Fruit fly (Drosophila melanogaster) whole organism, embryonic: ENCODE data around the gene Tyler.
A peak's percentile ranks its signal among the peaks of the same experiment; 100 is the strongest.

Source experiments
- Abd-B ChIP-seq: fragments of 200-800 bp; sonication (Bioruptor generic); optimal IDR thresholded peaks from 2 replicates; lab custom pipeline; 2018; ENCODE audit warnings: missing biosample characterization, mild to moderate bottlenecking, missing genetic modification characterization, moderate library complexity
- Aef1 ChIP-seq: fragments of 200-800 bp; sonication (Bioruptor generic); IDR thresholded peaks from 3 replicates; pipeline ENCODE4 v1.3.6; 2022; ENCODE audit warnings: missing biosample characterization, missing genetic modification characterization
- Blimp-1 ChIP-seq: fragments of 200-800 bp; sonication (Bioruptor generic); optimal IDR thresholded peaks from 3 replicates; lab custom pipeline; 2018; ENCODE audit warnings: missing biosample characterization, missing genetic modification characterization, mild to moderate bottlenecking, moderate library complexity, missing genetic modification reagents
- CG10147 ChIP-seq: fragments of 200-800 bp; sonication (Bioruptor generic); optimal IDR thresholded peaks from 2 replicates; lab custom pipeline; 2019; ENCODE audit warnings: missing biosample characterization, mild to moderate bottlenecking, missing genetic modification characterization, moderate library complexity
- CG10267 ChIP-seq: fragments of 200-800 bp; sonication (Bioruptor generic); optimal IDR thresholded peaks from 2 replicates; lab custom pipeline; 2018; ENCODE audit warnings: missing biosample characterization, mild to moderate bottlenecking, missing genetic modification characterization, moderate library complexity
- CG10431 ChIP-seq: fragments of 200-800 bp; sonication (Bioruptor generic); optimal IDR thresholded peaks from 3 replicates; lab custom pipeline; 2018; ENCODE audit warnings: missing biosample characterization, mild to moderate bottlenecking, missing genetic modification characterization
- CG11093 ChIP-seq: fragments of 200-800 bp; sonication (Bioruptor generic); IDR thresholded peaks from 3 replicates; pipeline ENCODE4 v1.3.6; 2022; ENCODE audit warnings: missing biosample characterization, missing genetic modification characterization
- CG11456 ChIP-seq: fragments of 200-800 bp; sonication (Bioruptor generic); IDR thresholded peaks from 3 replicates; pipeline ENCODE4 v1.3.6; 2022; ENCODE audit warnings: missing biosample characterization, missing genetic modification characterization
- CG11723 ChIP-seq: fragments of 200-800 bp; sonication (Bioruptor generic); optimal IDR thresholded peaks from 2 replicates; lab custom pipeline; 2017; ENCODE audit warnings: missing biosample characterization, mild to moderate bottlenecking, missing genetic modification characterization
- CG14965 ChIP-seq: fragments of 200-800 bp; sonication (Bioruptor generic); optimal IDR thresholded peaks from 2 replicates; lab custom pipeline; 2016; ENCODE audit warnings: missing biosample characterization, missing genetic modification characterization, borderline replicate concordance
- CG15073 ChIP-seq: fragments of 200-800 bp; sonication (Bioruptor generic); optimal IDR thresholded peaks from 2 replicates; lab custom pipeline; 2016; ENCODE audit warnings: missing biosample characterization, missing genetic modification characterization
- CG15479 ChIP-seq: fragments of 200-800 bp; sonication (Bioruptor generic); optimal IDR thresholded peaks from 3 replicates; lab custom pipeline; 2019; ENCODE audit warnings: missing biosample characterization, mild to moderate bottlenecking, missing genetic modification characterization, moderate library complexity
- CG17385 ChIP-seq: fragments of 200-800 bp; sonication (Bioruptor generic); optimal IDR thresholded peaks from 3 replicates; lab custom pipeline; 2018; ENCODE audit warnings: missing biosample characterization, mild to moderate bottlenecking, missing genetic modification characterization
- CG2199 ChIP-seq: fragments of 200-800 bp; sonication (Bioruptor generic); IDR thresholded peaks from 3 replicates; pipeline ENCODE4 v1.3.6; 2022; ENCODE audit warnings: missing biosample characterization, missing genetic modification characterization
- CG2889 ChIP-seq: fragments of 200-800 bp; sonication (Bioruptor generic); IDR thresholded peaks from 3 replicates; pipeline ENCODE4 v1.3.6; 2022; ENCODE audit warnings: missing biosample characterization, missing genetic modification characterization
- CG32772 ChIP-seq: fragments of 200-800 bp; sonication (Bioruptor generic); IDR thresholded peaks from 2 replicates; pipeline ENCODE4 v1.3.6; 2022; ENCODE audit warnings: missing biosample characterization, missing genetic modification characterization
- CG33557 ChIP-seq: fragments of 200-800 bp; sonication (Bioruptor generic); optimal IDR thresholded peaks from 2 replicates; lab custom pipeline; 2019; ENCODE audit warnings: missing biosample characterization, mild to moderate bottlenecking, missing genetic modification characterization, moderate library complexity
- CG3847 ChIP-seq: fragments of 200-800 bp; sonication (Bioruptor generic); IDR thresholded peaks from 2 replicates; pipeline ENCODE4 v1.3.6; 2022; ENCODE audit warnings: missing biosample characterization, missing genetic modification characterization
- CG4282 ChIP-seq: fragments of 200-800 bp; sonication (Bioruptor generic); optimal IDR thresholded peaks from 2 replicates; lab custom pipeline; 2016; ENCODE audit warnings: missing biosample characterization, missing genetic modification characterization
- CG5180 ChIP-seq: fragments of 200-800 bp; sonication (Bioruptor generic); optimal IDR thresholded peaks from 3 replicates; lab custom pipeline; 2017; ENCODE audit warnings: missing biosample characterization, missing genetic modification characterization, mild to moderate bottlenecking, moderate library complexity, missing genetic modification reagents
- CG5953 ChIP-seq: fragments of 200-800 bp; sonication (Bioruptor generic); IDR thresholded peaks from 2 replicates; pipeline ENCODE4 v1.3.6; 2022; ENCODE audit warnings: missing biosample characterization, missing genetic modification characterization
- CG6175 ChIP-seq: fragments of 200-800 bp; sonication (Bioruptor generic); IDR thresholded peaks from 3 replicates; pipeline ENCODE4 v1.3.6; 2022; ENCODE audit warnings: missing biosample characterization, missing genetic modification characterization
- CG6791 ChIP-seq: fragments of 200-800 bp; sonication (Bioruptor generic); IDR thresholded peaks from 3 replicates; pipeline ENCODE4 v1.3.6; 2022; ENCODE audit warnings: missing biosample characterization, missing genetic modification characterization; ENCODE audit not compliant: partially characterized antibody
- CG7357 ChIP-seq: fragments of 200-800 bp; sonication (Bioruptor generic); IDR thresholded peaks from 3 replicates; pipeline ENCODE4 v1.3.6; 2022; ENCODE audit warnings: missing biosample characterization, missing genetic modification characterization
- CG7556 ChIP-seq: fragments of 200-800 bp; sonication (Bioruptor generic); optimal IDR thresholded peaks from 2 replicates; lab custom pipeline; 2017; ENCODE audit warnings: missing biosample characterization, mild to moderate bottlenecking, missing genetic modification characterization
- CG9727 ChIP-seq: fragments of 200-800 bp; sonication (Bioruptor generic); optimal IDR thresholded peaks from 3 replicates; lab custom pipeline; 2017; ENCODE audit warnings: missing biosample characterization, mild to moderate bottlenecking, missing genetic modification characterization
- Drgx ChIP-seq: fragments of 200-800 bp; sonication (Bioruptor generic); IDR thresholded peaks from 2 replicates; pipeline ENCODE4 v1.3.6; 2022; ENCODE audit warnings: missing biosample characterization, missing genetic modification characterization
- Fer1 ChIP-seq: fragments of 200-800 bp; sonication (Bioruptor generic); optimal IDR thresholded peaks from 2 replicates; lab custom pipeline; 2017; ENCODE audit warnings: missing biosample characterization, mild to moderate bottlenecking, missing genetic modification characterization
- HmgD ChIP-seq: fragments of 200-800 bp; sonication (Bioruptor generic); optimal IDR thresholded peaks from 3 replicates; lab custom pipeline; 2016; ENCODE audit warnings: missing biosample characterization, missing genetic modification characterization
- Hr3 ChIP-seq: fragments of 200-800 bp; sonication (Bioruptor generic); optimal IDR thresholded peaks from 3 replicates; lab custom pipeline; 2016; ENCODE audit warnings: missing biosample characterization, missing genetic modification characterization
- Hr39 ChIP-seq: fragments of >200 bp; optimal IDR thresholded peaks from 2 replicates; lab custom pipeline; 2017
- NC2β ChIP-seq: fragments of 200-800 bp; sonication (Bioruptor generic); optimal IDR thresholded peaks from 2 replicates; lab custom pipeline; 2016; ENCODE audit warnings: missing biosample characterization, missing genetic modification characterization
- Oli ChIP-seq: fragments of 200-800 bp; sonication (Bioruptor generic); optimal IDR thresholded peaks from 2 replicates; lab custom pipeline; 2018; ENCODE audit warnings: missing biosample characterization, mild to moderate bottlenecking, missing genetic modification characterization, moderate library complexity
- Pdp1 ChIP-seq, 2 experiments: fragments of 200-800 bp; sonication (Bioruptor generic); optimal IDR thresholded peaks; 3 replicates each; lab custom pipeline; 2016; ENCODE audit warnings: missing biosample characterization in 2 of 2, missing genetic modification characterization in 2 of 2, mild to moderate bottlenecking in 1 of 2, moderate library complexity in 1 of 2
- Tbp ChIP-seq: fragments of >200 bp; optimal IDR thresholded peaks from 2 replicates; lab custom pipeline; 2018; ENCODE audit warnings: missing biosample characterization, missing genetic modification characterization
- YL-1 ChIP-seq: fragments of 200-800 bp; sonication (Bioruptor generic); optimal IDR thresholded peaks from 3 replicates; lab custom pipeline; 2017; ENCODE audit warnings: missing biosample characterization, mild to moderate bottlenecking, missing genetic modification characterization
- ash1 ChIP-seq: fragments of 200-800 bp; sonication (Bioruptor generic); optimal IDR thresholded peaks from 2 replicates; lab custom pipeline; 2018; ENCODE audit warnings: missing biosample characterization, mild to moderate bottlenecking, missing genetic modification characterization
- bigmax ChIP-seq: fragments of 200-800 bp; sonication (Bioruptor generic); optimal IDR thresholded peaks from 2 replicates; lab custom pipeline; 2018; ENCODE audit warnings: missing biosample characterization, mild to moderate bottlenecking, missing genetic modification characterization
- dysf ChIP-seq: fragments of 200-800 bp; sonication (Bioruptor generic); IDR thresholded peaks from 3 replicates; pipeline ENCODE4 v1.3.6; 2022; ENCODE audit warnings: missing biosample characterization, missing genetic modification characterization
- ftz-f1 ChIP-seq: fragments of 200-800 bp; sonication (Bioruptor generic); optimal IDR thresholded peaks from 2 replicates; lab custom pipeline; 2016; ENCODE audit warnings: missing biosample characterization, missing genetic modification characterization
- ham ChIP-seq: fragments of 200-800 bp; sonication (Bioruptor generic); IDR thresholded peaks from 2 replicates; pipeline ENCODE4 v1.3.6; 2022; ENCODE audit warnings: missing biosample characterization, missing genetic modification characterization
- jumu ChIP-seq: fragments of 200-800 bp; sonication (Bioruptor generic); optimal IDR thresholded peaks from 3 replicates; lab custom pipeline; 2016; ENCODE audit warnings: missing biosample characterization, missing genetic modification characterization
- lbe ChIP-seq: fragments of 200-800 bp; sonication (Bioruptor generic); optimal IDR thresholded peaks from 2 replicates; lab custom pipeline; 2016; ENCODE audit warnings: missing biosample characterization, mild to moderate bottlenecking, missing genetic modification characterization
- lilli ChIP-seq: fragments of 200-800 bp; sonication (Bioruptor generic); optimal IDR thresholded peaks from 3 replicates; lab custom pipeline; 2016; ENCODE audit warnings: missing biosample characterization, missing genetic modification characterization
- mam ChIP-seq: fragments of 200-800 bp; sonication (Bioruptor generic); optimal IDR thresholded peaks from 3 replicates; lab custom pipeline; 2016; ENCODE audit warnings: missing biosample characterization, missing genetic modification characterization
- mirr ChIP-seq: fragments of 200-800 bp; sonication (Bioruptor generic); optimal IDR thresholded peaks from 3 replicates; lab custom pipeline; 2018; ENCODE audit warnings: missing biosample characterization, mild to moderate bottlenecking, missing genetic modification characterization
- salm ChIP-seq: fragments of 200-800 bp; sonication (Bioruptor generic); optimal IDR thresholded peaks from 2 replicates; lab custom pipeline; 2018; ENCODE audit warnings: missing biosample characterization, mild to moderate bottlenecking, missing genetic modification characterization
- scrt ChIP-seq: fragments of 200-800 bp; sonication (Bioruptor generic); optimal IDR thresholded peaks from 2 replicates; lab custom pipeline; 2018; ENCODE audit warnings: missing biosample characterization, mild to moderate bottlenecking, missing genetic modification characterization, moderate library complexity
- sd ChIP-seq: fragments of 200-800 bp; sonication (Bioruptor generic); optimal IDR thresholded peaks from 3 replicates; lab custom pipeline; 2018; ENCODE audit warnings: missing biosample characterization, mild to moderate bottlenecking, missing genetic modification characterization, moderate library complexity
- slp2 ChIP-seq: fragments of 200-800 bp; sonication (Bioruptor generic); optimal IDR thresholded peaks from 2 replicates; lab custom pipeline; 2016; ENCODE audit warnings: missing biosample characterization, missing genetic modification characterization
- sr ChIP-seq: fragments of 200-800 bp; sonication (Bioruptor generic); IDR thresholded peaks from 3 replicates; pipeline ENCODE4 v1.3.6; 2022; ENCODE audit warnings: missing biosample characterization, missing genetic modification characterization
- sug ChIP-seq: fragments of 200-800 bp; optimal IDR thresholded peaks from 2 replicates; lab custom pipeline; 2019; ENCODE audit warnings: missing biosample characterization, mild to moderate bottlenecking, missing genetic modification characterization, moderate library complexity
- twi ChIP-seq: fragments of 200-800 bp; optimal IDR thresholded peaks from 2 replicates; lab custom pipeline; 2019; ENCODE audit warnings: missing biosample characterization, mild to moderate bottlenecking, missing genetic modification characterization, moderate library complexity
- vfl ChIP-seq: fragments of 200-800 bp; sonication (Bioruptor generic); optimal IDR thresholded peaks from 2 replicates; lab custom pipeline; 2016; ENCODE audit warnings: missing biosample characterization, missing genetic modification characterization

Tyler gene

DNA sequence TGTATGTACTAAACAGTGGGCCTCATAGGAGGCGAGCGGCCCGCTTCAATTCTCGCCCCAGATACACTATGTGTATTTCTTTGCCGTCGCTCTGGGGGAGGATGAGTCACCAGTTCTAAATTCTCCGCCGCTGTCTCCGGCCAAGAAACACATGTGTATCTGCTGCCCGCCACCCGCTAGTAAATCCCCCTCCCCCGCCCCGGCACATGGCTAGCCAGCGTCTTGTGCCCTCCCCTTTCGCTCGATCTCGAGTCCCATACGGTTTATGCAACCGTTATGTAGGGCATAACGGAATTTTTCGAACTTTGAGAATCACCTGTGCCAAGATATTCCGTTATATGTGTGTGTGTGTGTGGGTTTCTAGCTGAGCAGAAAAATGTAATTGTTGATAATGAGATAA is 5.4 kb upstream of the Tyler start (continued):
- no peak for TF ChIP-seq salm (tag; lab: Kevin White, UChicago)
- TF ChIP-seq HmgD (GFP tag; lab: Kevin White, UChicago) = no peak
- peak; percentile 68 for TF ChIP-seq sug (tag; lab: Kevin White, UChicago)
- no peak for TF ChIP-seq Fer1 (GFP tag; lab: Kevin White, UChicago)
- no peak for TF ChIP-seq CG5180 (GFP tag; lab: Kevin White, UChicago)
- TF ChIP-seq CG7556 = no peak
- no peak for TF ChIP-seq CG14965 (GFP tag; lab: Kevin White, UChicago)
- TF ChIP-seq lbe = no peak
- no peak for TF ChIP-seq CG7357
- no peak for TF ChIP-seq CG4282 (GFP tag; lab: Kevin White, UChicago)
- TF ChIP-seq Abd-B (GFP tag; lab: Kevin White, UChicago) = no peak
- TF ChIP-seq CG15479 = no peak
- TF ChIP-seq vfl (GFP tag; lab: Kevin White, UChicago) = no peak
- no peak for TF ChIP-seq bigmax (GFP tag; lab: Kevin White, UChicago)
- no peak for TF ChIP-seq slp2 (GFP tag; lab: Kevin White, UChicago)
- TF ChIP-seq twi = peak; percentile 91
- TF ChIP-seq Blimp-1 (GFP tag; lab: Kevin White, UChicago) = no peak
- no peak for TF ChIP-seq Tbp (GFP tag; lab: Kevin White, UChicago)
- peak; percentile 91 for TF ChIP-seq sd
- no peak for TF ChIP-seq CG3847 (GFP tag; lab: Robert Waterston, UW)
- TF ChIP-seq CG11093 = no peak
- no peak for TF ChIP-seq CG33557 (GFP tag; lab: Kevin White, UChicago)
- TF ChIP-seq CG10267 (tag; lab: Kevin White, UChicago) = no peak
- TF ChIP-seq Hr39 (lab: Kevin White, UChicago) = no peak
- TF ChIP-seq CG10431 (GFP tag; lab: Kevin White, UChicago) = no peak
- TF ChIP-seq scrt = no peak
- no peak for TF ChIP-seq lilli
- peak; percentile 51; the same call in 2 of the 3 replicates for TF ChIP-seq CG6175 (GFP tag; lab: Robert Waterston, UW)
- no peak for TF ChIP-seq CG17385 (GFP tag; lab: Kevin White, UChicago)
- no peak for TF ChIP-seq CG32772 (GFP tag; lab: Robert Waterston, UW)
- no peak for TF ChIP-seq mirr (GFP tag; lab: Kevin White, UChicago)
- TF ChIP-seq ham = no peak
- TF ChIP-seq Aef1 (GFP tag; lab: Robert Waterston, UW) = no peak

DNA sequence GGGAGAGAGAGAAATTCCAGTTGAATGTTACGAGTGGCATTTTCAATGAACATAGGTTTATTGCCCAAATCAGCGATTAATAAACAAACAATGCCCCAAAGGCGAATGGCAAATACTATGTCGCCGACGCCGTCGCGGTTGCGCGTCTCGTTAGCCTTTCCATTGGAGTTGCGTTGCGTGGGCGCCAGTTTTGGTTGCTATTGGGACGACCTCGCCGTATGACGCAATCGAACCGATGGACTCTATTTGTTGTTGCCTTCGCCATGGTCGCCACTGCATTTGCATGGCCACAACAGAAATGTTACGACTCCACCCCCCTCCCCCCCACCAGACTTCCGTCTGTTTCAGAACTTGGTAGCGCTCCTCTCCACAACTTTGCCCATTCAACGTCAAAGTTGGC is 4.8 kb upstream of the Tyler start:
- no peak for TF ChIP-seq Drgx
- TF ChIP-seq CG2199 (GFP tag; lab: Robert Waterston, UW) = no peak
- no peak for TF ChIP-seq YL-1 (GFP tag; lab: Kevin White, UChicago)
- TF ChIP-seq dysf = no peak
- no peak for TF ChIP-seq Oli (tag; lab: Kevin White, UChicago)
- TF ChIP-seq CG11723 (GFP tag; lab: Kevin White, UChicago) = no peak
- no peak for TF ChIP-seq jumu (GFP tag; lab: Kevin White, UChicago)
- no peak for TF ChIP-seq Hr3 (GFP tag; lab: Kevin White, UChicago)
- TF ChIP-seq sr (GFP tag; lab: Robert Waterston, UW) = peak; percentile 82
- TF ChIP-seq CG2889 (GFP tag; lab: Robert Waterston, UW) = no peak
- no peak for TF ChIP-seq CG15073 (GFP tag; lab: Kevin White, UChicago)
- no peak for TF ChIP-seq CG9727 (GFP tag; lab: Kevin White, UChicago)
- TF ChIP-seq CG11456 = no peak
- TF ChIP-seq CG10147 (GFP tag; lab: Kevin White, UChicago) = no peak
- peak in 1 of 2 experiments; percentile 76 for TF ChIP-seq Pdp1 (GFP tag; optimal IDR thresholded peaks at IDR 0.05; lab: Kevin White, UChicago)
- peak; percentile 35 for TF ChIP-seq ftz-f1 (GFP tag; lab: Kevin White, UChicago)
- no peak for TF ChIP-seq ash1
- no peak for TF ChIP-seq NC2β (GFP tag; lab: Kevin White, UChicago)
- no peak for TF ChIP-seq CG6791
- TF ChIP-seq CG5953 (GFP tag; lab: Robert Waterston, UW) = no peak
- TF ChIP-seq mam (GFP tag; lab: Kevin White, UChicago) = no peak
